Fruit fly (Drosophila melanogaster): ENCODE measurements around the gene CG7523.

DNA sequence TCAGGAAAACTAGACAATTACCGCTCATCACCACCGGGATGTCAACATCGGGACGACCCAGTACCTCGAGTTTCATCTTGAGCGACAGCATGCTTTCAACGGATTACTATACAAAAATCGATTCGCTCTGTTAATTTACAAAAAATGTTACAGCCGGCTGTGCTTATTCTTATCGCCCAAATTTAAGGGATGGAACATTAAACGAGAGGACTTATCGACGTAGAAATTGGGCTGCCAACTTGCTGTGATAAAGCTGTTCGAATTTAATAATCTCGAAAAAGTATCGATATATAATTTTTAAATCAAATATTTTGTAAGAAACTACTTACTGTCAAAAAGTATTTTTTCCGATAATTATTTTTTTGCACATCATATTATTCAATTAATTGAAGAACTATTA, 16.2 kb upstream of the CG7523 start, which contains the start of gene CG31249:
- TF ChIP-seq Blimp-1 (GFP tag; optimal IDR thresholded peaks at IDR 0.05): no peak
- TF ChIP-seq nom (GFP tag; optimal IDR thresholded peaks at IDR 0.05): no peak
- TF ChIP-seq NfI (GFP tag; optimal IDR thresholded peaks at IDR 0.05): no peak
- no peak for TF ChIP-seq CG18764 (GFP tag; optimal IDR thresholded peaks at IDR 0.05)
- no peak for TF ChIP-seq Atf-2 (GFP tag; optimal IDR thresholded peaks at IDR 0.05)
- no peak for TF ChIP-seq CG12104 (GFP tag; optimal IDR thresholded peaks at IDR 0.05)
